Worm (Caenorhabditis elegans): Measurements from ENCODE around the gene K02E10.6.

The K02E10.6 gene

DNA sequence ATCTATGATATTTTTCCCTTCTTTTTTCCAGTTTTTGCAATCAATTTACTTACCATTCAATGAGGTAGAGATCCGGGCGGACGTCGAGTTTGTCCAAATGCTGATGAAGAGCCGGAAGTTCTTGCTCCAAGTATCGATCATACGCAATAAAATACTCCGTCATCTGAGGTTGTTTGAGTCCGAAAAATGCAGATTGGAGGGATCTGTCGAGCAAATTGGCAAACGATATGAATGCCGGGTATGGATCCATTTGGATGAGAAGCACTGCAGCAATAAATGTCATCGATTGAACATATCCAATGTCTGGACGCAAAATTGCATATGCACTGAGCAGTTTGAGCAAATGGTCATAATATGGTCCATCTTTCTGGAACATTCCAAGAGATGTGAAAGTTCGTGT is 44.6 kb upstream of the K02E10.6 start:
- TF ChIP-seq pax-1 (tag; optimal IDR thresholded peaks at IDR 0.05) (no peak), rnt-1 (tag; optimal IDR thresholded peaks at IDR 0.05) (no peak), C38D4.7 (GFP tag; optimal IDR thresholded peaks at IDR 0.05) (no peak), gmeb-2 (tag; optimal IDR thresholded peaks at IDR 0.05) (no peak), C08G9.2 (tag; optimal IDR thresholded peaks at IDR 0.05) (no peak), sox-4 (tag; optimal IDR thresholded peaks at IDR 0.05) (no peak), npax-4 (tag; optimal IDR thresholded peaks at IDR 0.05) (no peak), unc-86 (tag; optimal IDR thresholded peaks at IDR 0.05) (no peak), nfya-1 (tag; optimal IDR thresholded peaks at IDR 0.05) (no peak), ceh-18 (tag; optimal IDR thresholded peaks at IDR 0.05) (no peak), pat-9 (tag; optimal IDR thresholded peaks at IDR 0.05) (no peak), fax-1 (tag; optimal IDR thresholded peaks at IDR 0.05) (no peak), pha-2 (tag; optimal IDR thresholded peaks at IDR 0.05) (no peak), ahr-1 (tag; optimal IDR thresholded peaks at IDR 0.05) (no peak), nhr-232 (tag; optimal IDR thresholded peaks at IDR 0.05) (no peak), ceh-48 (tag; optimal IDR thresholded peaks at IDR 0.05) (no peak), fkh-10 (GFP tag; optimal IDR thresholded peaks at IDR 0.05) (no peak), pros-1 (tag; optimal IDR thresholded peaks at IDR 0.05) (no peak), dmd-4 (tag; optimal IDR thresholded peaks at IDR 0.05; ENCODE audit: borderline replicate concordance) (no peak)

DNA sequence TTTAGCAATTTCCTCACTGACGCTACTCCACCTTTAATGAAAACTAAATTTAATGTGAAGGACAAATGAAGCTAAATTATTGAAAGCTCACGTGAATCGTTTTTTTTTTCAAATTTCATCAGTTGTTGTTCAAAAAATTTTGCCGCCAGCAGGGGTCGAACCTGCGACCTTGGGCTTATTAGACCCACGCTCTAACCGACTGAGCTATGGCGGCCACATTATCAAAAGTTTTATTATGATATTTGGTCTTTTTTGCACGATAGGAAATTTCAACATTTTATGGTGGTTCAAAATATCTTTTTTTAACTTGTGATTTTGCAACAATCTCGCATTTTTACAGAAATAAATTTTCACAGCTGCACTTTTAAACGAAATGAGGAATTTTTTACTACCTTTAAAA is 43.5 kb upstream of the K02E10.6 start:
- TF ChIP-seq ceh-14 (tag; optimal IDR thresholded peaks at IDR 0.05) (no peak), ceh-48 (tag; optimal IDR thresholded peaks at IDR 0.05) (no peak), ceh-22 (tag; optimal IDR thresholded peaks at IDR 0.05) (no peak), mec-3 (tag; optimal IDR thresholded peaks at IDR 0.05; ENCODE audit: borderline replicate concordance) (no peak), hlh-8 (tag; optimal IDR thresholded peaks at IDR 0.05) (no peak), lim-6 (tag; optimal IDR thresholded peaks at IDR 0.05) (no peak), ceh-30 (tag; optimal IDR thresholded peaks at IDR 0.05) (no peak), pax-1 (tag; optimal IDR thresholded peaks at IDR 0.05) (no peak), tbx-2 (tag; optimal IDR thresholded peaks at IDR 0.05) (no peak), ceh-31 (tag; optimal IDR thresholded peaks at IDR 0.05) (no peak), ref-2 (tag; optimal IDR thresholded peaks at IDR 0.05) (no peak), ahr-1 (tag; optimal IDR thresholded peaks at IDR 0.05) (no peak), hlh-6 (tag; optimal IDR thresholded peaks at IDR 0.05) (no peak), pat-9 (tag; optimal IDR thresholded peaks at IDR 0.05) (no peak), ceh-2 (tag; optimal IDR thresholded peaks at IDR 0.05) (no peak), K02D7.2 (tag; optimal IDR thresholded peaks at IDR 0.05) (no peak), nhr-232 (tag; optimal IDR thresholded peaks at IDR 0.05) (no peak)

DNA sequence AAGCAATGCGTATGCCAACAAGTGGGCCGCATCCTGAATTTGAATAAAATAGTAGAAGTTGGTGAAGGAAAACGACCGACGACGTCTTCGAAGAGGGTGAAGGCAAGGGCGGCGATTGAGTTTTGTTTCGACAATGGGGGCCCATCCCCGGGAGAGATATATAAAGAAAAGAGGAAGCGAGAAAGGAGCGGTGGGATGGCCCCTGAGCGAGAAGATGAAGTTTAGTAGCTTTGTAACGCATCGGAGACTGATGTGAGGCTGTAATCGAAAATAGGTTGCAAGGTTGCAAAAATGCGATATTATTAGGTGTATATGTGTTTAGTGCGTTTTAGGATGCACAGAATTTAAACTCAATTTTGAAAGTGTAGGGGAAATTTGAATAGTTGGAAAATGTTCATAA is 40.1 kb upstream of the K02E10.6 start:
- TF ChIP-seq unc-42 (tag; optimal IDR thresholded peaks at IDR 0.05) (peak; percentile 68), ceh-22 (tag; optimal IDR thresholded peaks at IDR 0.05) (no peak)

- no peak for TF ChIP-seq zip-5 (tag; optimal IDR thresholded peaks at IDR 0.05)
- TF ChIP-seq rnt-1 (tag; optimal IDR thresholded peaks at IDR 0.05) = peak; percentile 36
- no peak for TF ChIP-seq unc-3 (GFP tag; conservative IDR thresholded peaks at IDR 0.05)
- TF ChIP-seq unc-3 (tag; optimal IDR thresholded peaks at IDR 0.05) = no peak
- TF ChIP-seq ref-2 (tag; optimal IDR thresholded peaks at IDR 0.05) = no peak
- TF ChIP-seq T23F11.4 (GFP tag; optimal IDR thresholded peaks at IDR 0.05) = no peak
- TF ChIP-seq ztf-16 (tag; optimal IDR thresholded peaks at IDR 0.05) = no peak
- peak; percentile 43 for TF ChIP-seq unc-55 (GFP tag; optimal IDR thresholded peaks at IDR 0.05)
- TF ChIP-seq ceh-2 (tag; optimal IDR thresholded peaks at IDR 0.05) = no peak
- no peak for TF ChIP-seq tbx-2 (tag; optimal IDR thresholded peaks at IDR 0.05)
- no peak for TF ChIP-seq ceh-24 (tag; optimal IDR thresholded peaks at IDR 0.05)
- no peak for TF ChIP-seq Y22D7AL.16 (tag; optimal IDR thresholded peaks at IDR 0.05)
- TF ChIP-seq pha-4 (tag; optimal IDR thresholded peaks at IDR 0.05) = no peak
- TF ChIP-seq fkh-10 (GFP tag; optimal IDR thresholded peaks at IDR 0.05) = no peak
- TF ChIP-seq mec-3 (tag; optimal IDR thresholded peaks at IDR 0.05; ENCODE audit: borderline replicate concordance) = no peak
Observed at ce11 chrX:2520461-2520860, 37.9 kb upstream of the K02E10.6 start.
